Worm (Caenorhabditis elegans) whole organism, mixed stage, embryonic: ENCODE results near the gene iglr-1.
A peak's percentile ranks its signal among the peaks of the same experiment; 100 is the strongest.

Experiments
- M03D4.4 ChIP-seq: sonication (generic microtip); optimal IDR thresholded peaks from 2 replicates; lab custom pipeline; 2017; ENCODE audit warnings: mild to moderate bottlenecking, missing genetic modification characterization, missing compliant biosample characterization
- blmp-1 ChIP-seq: fragments of 150-350 bp; optimal IDR thresholded peaks from 2 replicates; lab custom pipeline; 2014; ENCODE audit warnings: missing biosample characterization, missing genetic modification characterization
- ceh-83 ChIP-seq: fragments of 200-800 bp; sonication (Bioruptor generic); optimal IDR thresholded peaks from 2 replicates; lab custom pipeline; 2018; ENCODE audit warnings: mild to moderate bottlenecking, missing genetic modification characterization, missing compliant biosample characterization
- pha-4 ChIP-seq: fragments of 150-350 bp; optimal IDR thresholded peaks from 2 replicates; lab custom pipeline; 2018; ENCODE audit warnings: missing biosample characterization, missing genetic modification reagents, missing genetic modification characterization
- unc-39 ChIP-seq: fragments of 150-350 bp; optimal IDR thresholded peaks from 2 replicates; lab custom pipeline; 2014; ENCODE audit warnings: missing biosample characterization, missing genetic modification characterization

ce11 chrX:15040552-15041080 lies 49.4 kb upstream of the iglr-1 start, which contains the start of gene C18B12.4:
- TF ChIP-seq ceh-83 (no peak), M03D4.4 (peak; percentile 19), pha-4 (tag; lab: Kevin White, UChicago) (peak; percentile 92), blmp-1 (tag; lab: Kevin White, UChicago) (no peak), unc-39 (tag; lab: Kevin White, UChicago) (peak; percentile 92)
